Worm (Caenorhabditis elegans) whole organism, young adult: ENCODE measurements around the gene ogt-1.

Source experiments
- B0019.2 ChIP-seq: fragments of 200-800 bp; sonication (Bioruptor generic); conservative IDR thresholded peaks from 2 replicates; pipeline ENCODE4 v1.3.6; 2022; ENCODE audit warnings: missing genetic modification reagents, missing genetic modification characterization, missing compliant biosample characterization
- B0336.3 ChIP-seq: fragments of 200-800 bp; sonication (Bioruptor generic); IDR thresholded peaks from 2 replicates; pipeline ENCODE4 v1.3.6; 2022; ENCODE audit warnings: missing genetic modification characterization, missing compliant biosample characterization
- D2030.7 ChIP-seq: fragments of 200-800 bp; sonication (Bioruptor generic); IDR thresholded peaks from 2 replicates; pipeline ENCODE4 v1.3.6; 2022; ENCODE audit warnings: missing genetic modification reagents, missing genetic modification characterization, missing compliant biosample characterization
- F23B12.7 ChIP-seq: sonication (generic microtip); optimal IDR thresholded peaks from 2 replicates; lab custom pipeline; 2017; ENCODE audit warnings: missing genetic modification characterization, mild to moderate bottlenecking, missing compliant biosample characterization, antibody characterized with exemption, moderate library complexity; ENCODE audit not compliant: insufficient read depth
- F33H1.4 ChIP-seq: fragments of 200-800 bp; sonication (Bioruptor generic); IDR thresholded peaks from 2 replicates; pipeline ENCODE4 v1.3.6; 2022; ENCODE audit warnings: missing genetic modification reagents, missing genetic modification characterization, missing compliant biosample characterization
- F39B2.1 ChIP-seq: fragments of 200-800 bp; sonication (Bioruptor generic); IDR thresholded peaks from 2 replicates; pipeline ENCODE4 v1.3.6; 2022; ENCODE audit warnings: missing genetic modification reagents, missing genetic modification characterization, missing compliant biosample characterization
- K12H6.12 ChIP-seq: fragments of 200-800 bp; sonication (Bioruptor generic); optimal IDR thresholded peaks from 2 replicates; lab custom pipeline; 2018; ENCODE audit warnings: mild to moderate bottlenecking, missing genetic modification characterization, missing compliant biosample characterization
- Y79H2A.3 ChIP-seq: fragments of 200-800 bp; sonication (Bioruptor generic); conservative IDR thresholded peaks from 2 replicates; pipeline ENCODE4 v1.3.6; 2022; ENCODE audit warnings: missing genetic modification reagents, missing genetic modification characterization, missing compliant biosample characterization
- aptf-2 ChIP-seq: fragments of 200-800 bp; sonication (Bioruptor generic); conservative IDR thresholded peaks from 2 replicates; pipeline ENCODE4 v1.3.6; 2022; ENCODE audit warnings: missing genetic modification reagents, missing genetic modification characterization, missing compliant biosample characterization
- athp-1 ChIP-seq: sonication (generic microtip); optimal IDR thresholded peaks from 2 replicates; lab custom pipeline; 2017; ENCODE audit warnings: mild to moderate bottlenecking, missing genetic modification characterization, missing compliant biosample characterization
- attf-6 ChIP-seq: fragments of 200-800 bp; sonication (Bioruptor generic); IDR thresholded peaks from 2 replicates; pipeline ENCODE4 v1.3.6; 2022; ENCODE audit warnings: missing genetic modification reagents, missing genetic modification characterization, missing compliant biosample characterization
- cebp-1 ChIP-seq, 2 experiments: fragments of 200-800 bp in 1 of 2; sonication (Bioruptor generic) in 1 of 2; sonication (generic microtip) in 1 of 2; IDR thresholded peaks in 1 of 2; optimal IDR thresholded peaks in 1 of 2; 2 replicates each; pipeline versions ENCODE4 v1.3.6 to Lab custom; 2017 to 2022; ENCODE audit warnings: missing compliant biosample characterization in 2 of 2, missing genetic modification characterization in 2 of 2, mild to moderate bottlenecking in 1 of 2, missing genetic modification reagents in 1 of 2, moderate library complexity in 1 of 2
- ceh-27 ChIP-seq: fragments of 200-800 bp; sonication (Bioruptor generic); optimal IDR thresholded peaks from 2 replicates; lab custom pipeline; 2018; ENCODE audit warnings: mild to moderate bottlenecking, missing genetic modification characterization, moderate library complexity, missing compliant biosample characterization
- ceh-58 ChIP-seq: fragments of 200-800 bp; sonication (Bioruptor generic); IDR thresholded peaks from 2 replicates; pipeline ENCODE4 v1.3.6; 2022; ENCODE audit warnings: missing genetic modification characterization, missing compliant biosample characterization
- ceh-79 ChIP-seq: sonication (generic microtip); optimal IDR thresholded peaks from 2 replicates; lab custom pipeline; 2017; ENCODE audit warnings: mild to moderate bottlenecking, missing genetic modification characterization, missing compliant biosample characterization
- ceh-91 ChIP-seq: fragments of 200-800 bp; sonication (Bioruptor generic); IDR thresholded peaks from 2 replicates; pipeline ENCODE4 v1.3.6; 2022; ENCODE audit warnings: missing genetic modification reagents, missing genetic modification characterization, missing compliant biosample characterization
- die-1 ChIP-seq: sonication (generic microtip); optimal IDR thresholded peaks from 2 replicates; lab custom pipeline; 2016; ENCODE audit warnings: missing genotype, mild to moderate bottlenecking, missing genetic modification characterization, missing compliant biosample characterization
- dpff-1 ChIP-seq: sonication (generic microtip); optimal IDR thresholded peaks from 2 replicates; lab custom pipeline; 2017; ENCODE audit warnings: mild to moderate bottlenecking, missing genetic modification characterization, missing compliant biosample characterization
- dpl-1 ChIP-seq: fragments of 150-350 bp; optimal IDR thresholded peaks from 2 replicates; lab custom pipeline; 2014; ENCODE audit warnings: missing biosample characterization, missing genetic modification reagents, missing genetic modification characterization
- egl-18 ChIP-seq: fragments of 200-800 bp; sonication (Bioruptor generic); IDR thresholded peaks from 2 replicates; pipeline ENCODE4 v1.3.6; 2022; ENCODE audit warnings: missing genetic modification reagents, missing genetic modification characterization, missing compliant biosample characterization
- egrh-3 ChIP-seq: fragments of 200-800 bp; sonication (Bioruptor generic); IDR thresholded peaks from 2 replicates; pipeline ENCODE4 v1.3.6; 2022; ENCODE audit warnings: missing genetic modification reagents, missing genetic modification characterization, missing compliant biosample characterization
- ets-4 ChIP-seq: fragments of 200-800 bp; sonication (Bioruptor generic); optimal IDR thresholded peaks from 2 replicates; lab custom pipeline; 2018; ENCODE audit warnings: mild to moderate bottlenecking, missing genetic modification characterization, missing compliant biosample characterization
- hmg-1.2 ChIP-seq: fragments of 200-800 bp; sonication (Bioruptor generic); IDR thresholded peaks from 2 replicates; pipeline ENCODE4 v1.3.6; 2022; ENCODE audit warnings: missing genetic modification reagents, missing genetic modification characterization, missing compliant biosample characterization
- hrde-1 ChIP-seq: sonication (generic microtip); optimal IDR thresholded peaks from 2 replicates; lab custom pipeline; 2016; ENCODE audit warnings: missing genetic modification characterization, mild to moderate bottlenecking, missing compliant biosample characterization, moderate library complexity, missing genotype, missing genetic modification reagents, borderline replicate concordance
- lin-26 ChIP-seq: fragments of 200-800 bp; sonication (Bioruptor generic); IDR thresholded peaks from 2 replicates; pipeline ENCODE4 v1.3.6; 2022; ENCODE audit warnings: missing genetic modification reagents, missing genetic modification characterization, missing compliant biosample characterization
- lin-35 ChIP-seq, 3 experiments: fragments of 150-350 bp in 2 of 3; sonication (generic microtip) in 1 of 3; optimal IDR thresholded peaks; 2 replicates each; lab custom pipeline; 2014 to 2018; ENCODE audit warnings: missing biosample characterization in 3 of 3, missing genetic modification characterization in 3 of 3, missing genetic modification reagents in 3 of 3
- lsl-1 ChIP-seq: fragments of 200-800 bp; sonication (Bioruptor generic); optimal IDR thresholded peaks from 2 replicates; lab custom pipeline; 2018; ENCODE audit warnings: mild to moderate bottlenecking, missing genetic modification characterization, moderate library complexity, missing compliant biosample characterization
- madf-3 ChIP-seq: fragments of 200-800 bp; sonication (Bioruptor generic); IDR thresholded peaks from 2 replicates; pipeline ENCODE4 v1.3.6; 2022; ENCODE audit warnings: missing genetic modification reagents, missing genetic modification characterization, missing compliant biosample characterization
- madf-6 ChIP-seq: fragments of 200-800 bp; sonication (Bioruptor generic); IDR thresholded peaks from 2 replicates; pipeline ENCODE4 v1.3.6; 2022; ENCODE audit warnings: missing genetic modification reagents, missing genetic modification characterization, missing compliant biosample characterization
- nfya-2 ChIP-seq: fragments of 200-800 bp; sonication (Bioruptor generic); IDR thresholded peaks from 2 replicates; pipeline ENCODE4 v1.3.6; 2022; ENCODE audit warnings: missing genetic modification reagents, missing genetic modification characterization, missing compliant biosample characterization
- nhr-179 ChIP-seq: sonication (generic microtip); optimal IDR thresholded peaks from 2 replicates; lab custom pipeline; 2016; ENCODE audit warnings: mild to moderate bottlenecking, missing genetic modification characterization, missing compliant biosample characterization
- pbrm-1 ChIP-seq: fragments of 200-800 bp; sonication (Bioruptor generic); IDR thresholded peaks from 2 replicates; pipeline ENCODE4 v1.3.6; 2022; ENCODE audit warnings: missing genetic modification reagents, missing genetic modification characterization, missing compliant biosample characterization
- sdz-38 ChIP-seq: sonication (generic microtip); optimal IDR thresholded peaks from 2 replicates; lab custom pipeline; 2016; ENCODE audit warnings: missing genotype, missing genetic modification characterization, missing compliant biosample characterization
- sea-2 ChIP-seq: fragments of 200-800 bp; sonication (Bioruptor generic); IDR thresholded peaks from 2 replicates; pipeline ENCODE4 v1.3.6; 2022; ENCODE audit warnings: missing genetic modification characterization, missing compliant biosample characterization
- snpc-1.1 ChIP-seq: sonication (generic microtip); optimal IDR thresholded peaks from 2 replicates; lab custom pipeline; 2017; ENCODE audit warnings: missing genetic modification characterization, mild to moderate bottlenecking, missing compliant biosample characterization, antibody characterized with exemption, moderate library complexity, missing genotype, missing genetic modification reagents; ENCODE audit not compliant: insufficient read depth
- snpc-3.4 ChIP-seq: sonication (generic microtip); optimal IDR thresholded peaks from 2 replicates; lab custom pipeline; 2017; ENCODE audit warnings: missing genetic modification characterization, mild to moderate bottlenecking, missing compliant biosample characterization, antibody characterized with exemption, moderate library complexity, missing genotype, missing genetic modification reagents
- snpc-4 ChIP-seq, 5 experiments: fragments of 150-350 bp in 1 of 5; sonication (generic microtip) in 4 of 5; optimal IDR thresholded peaks; 2 replicates each; lab custom pipeline; 2014 to 2018; ENCODE audit warnings: missing genetic modification characterization in 5 of 5, missing biosample characterization in 3 of 5, antibody characterized with exemption in 2 of 5, mild to moderate bottlenecking in 2 of 5, missing compliant biosample characterization in 2 of 5, missing genotype in 2 of 5, moderate library complexity in 2 of 5, missing genetic modification reagents in 1 of 5
- tbp1 ChIP-seq: fragments of 200-800 bp; sonication (Bioruptor generic); optimal IDR thresholded peaks from 2 replicates; lab custom pipeline; 2018; ENCODE audit warnings: mild to moderate bottlenecking, missing genetic modification characterization, missing compliant biosample characterization
- tlf-1 ChIP-seq: fragments of 200-800 bp; sonication (Bioruptor generic); optimal IDR thresholded peaks from 2 replicates; lab custom pipeline; 2018; ENCODE audit warnings: mild to moderate bottlenecking, missing genetic modification characterization, missing compliant biosample characterization
- xnd-1 ChIP-seq: sonication (generic microtip); optimal IDR thresholded peaks from 2 replicates; lab custom pipeline; 2016; ENCODE audit warnings: missing genotype, missing genetic modification reagents, missing genetic modification characterization, missing compliant biosample characterization
- zfh-2 ChIP-seq: fragments of 200-800 bp; sonication (Bioruptor generic); conservative IDR thresholded peaks from 2 replicates; pipeline ENCODE4 v1.3.6; 2022; ENCODE audit warnings: missing genetic modification reagents, missing genetic modification characterization, missing compliant biosample characterization
- ztf-25 ChIP-seq: fragments of 200-800 bp; sonication (Bioruptor generic); IDR thresholded peaks from 2 replicates; pipeline ENCODE4 v1.3.6; 2022; ENCODE audit warnings: missing genetic modification reagents, missing genetic modification characterization, missing compliant biosample characterization
- ztf-26 ChIP-seq: sonication (generic microtip); optimal IDR thresholded peaks from 2 replicates; lab custom pipeline; 2017; ENCODE audit warnings: missing genetic modification characterization, missing compliant biosample characterization

ogt-1 gene

ce11 chrIII:7179538-7180301, 26.1 kb upstream of the ogt-1 start, which contains the start of the genes rps-14 and rpl-36 (continued):
- TF ChIP-seq snpc-4 (GFP tag; optimal IDR thresholded peaks at IDR 0.05; lab: Kevin White, UChicago) (no peak), snpc-4 (tag; optimal IDR thresholded peaks at IDR 0.05; lab: Kevin White, UChicago) (peak; percentile 47 to 73 (median 57)), hmg-1.2 (GFP tag; lab: Robert Waterston, UW) (peak; percentile 87), egl-18 (GFP tag; lab: Robert Waterston, UW) (no peak), lin-35 (GFP tag; optimal IDR thresholded peaks at IDR 0.05; lab: Kevin White, UChicago) (peak in 1 of 3 experiments; percentile 86), B0019.2 (GFP tag; lab: Robert Waterston, UW) (no peak), ceh-58 (GFP tag; lab: Robert Waterston, UW) (no peak), lsl-1 (GFP tag; lab: Kevin White, UChicago) (peak; percentile 13), madf-3 (GFP tag; lab: Robert Waterston, UW) (peak; percentile 88)

- no peak for TF ChIP-seq aptf-2 (GFP tag; lab: Robert Waterston, UW)
- TF ChIP-seq snpc-3.4 (tag; lab: Kevin White, UChicago) = peak; percentile 3
- TF ChIP-seq madf-6 (GFP tag; lab: Robert Waterston, UW) = peak; percentile 72
- no peak for TF ChIP-seq dpl-1 (GFP tag; lab: Kevin White, UChicago)
- TF ChIP-seq F33H1.4 = peak; percentile 49
- TF ChIP-seq ceh-27 = no peak
- peak; percentile 56; the same call in 1 of the 2 replicates for TF ChIP-seq attf-6
- no peak for TF ChIP-seq F23B12.7 (tag; lab: Kevin White, UChicago)
- TF ChIP-seq die-1 (tag; lab: Kevin White, UChicago) = peak; percentile 3
- peak; percentile 51; the same call in 1 of the 2 replicates for TF ChIP-seq pbrm-1 (GFP tag; lab: Robert Waterston, UW)
- no peak for TF ChIP-seq sdz-38 (tag; lab: Kevin White, UChicago)
- TF ChIP-seq nfya-2 (GFP tag; lab: Robert Waterston, UW) = 0 out of 2 replicates have a peak, but pooled peaks have one; percentile 54
- TF ChIP-seq hrde-1 (tag; lab: Kevin White, UChicago) = no peak
- TF ChIP-seq tlf-1 (GFP tag; lab: Kevin White, UChicago) = peak; percentile 66
- TF ChIP-seq nhr-179 (tag; lab: Kevin White, UChicago) = no peak
- no peak for TF ChIP-seq dpff-1 (tag; lab: Kevin White, UChicago)
- TF ChIP-seq zfh-2 = no peak
- TF ChIP-seq ceh-79 = no peak
- TF ChIP-seq ztf-26 (tag; lab: Kevin White, UChicago) = no peak
- TF ChIP-seq K12H6.12 (tag; lab: Kevin White, UChicago) = no peak
- peak; percentile 71 for TF ChIP-seq athp-1 (tag; lab: Kevin White, UChicago)
- no peak for TF ChIP-seq ets-4 (GFP tag; lab: Kevin White, UChicago)
- TF ChIP-seq tbp1 (GFP tag; lab: Kevin White, UChicago) = peak; percentile 35
- TF ChIP-seq ceh-91 = no peak
- peak; percentile 82 for TF ChIP-seq B0336.3
- TF ChIP-seq cebp-1 (GFP tag; IDR thresholded peaks at IDR 0.05; lab: Robert Waterston, UW) = no peak
- peak; percentile 54 for TF ChIP-seq cebp-1 (tag; optimal IDR thresholded peaks at IDR 0.05; lab: Kevin White, UChicago)
- peak; percentile 59; the same call in 1 of the 2 replicates for TF ChIP-seq F39B2.1 (GFP tag; lab: Robert Waterston, UW)
- TF ChIP-seq egrh-3 (GFP tag; lab: Robert Waterston, UW) = no peak
- peak; percentile 78 for TF ChIP-seq lin-26
- peak; percentile 46; the same call in 1 of the 2 replicates for TF ChIP-seq madf-3 (GFP tag; lab: Robert Waterston, UW)
- TF ChIP-seq snpc-1.1 = no peak
- TF ChIP-seq D2030.7 (GFP tag; lab: Robert Waterston, UW) = 0 out of 2 replicates have a peak, but pooled peaks have one; percentile 36
- TF ChIP-seq Y79H2A.3 (GFP tag; lab: Robert Waterston, UW) = no peak
- TF ChIP-seq xnd-1 (tag; lab: Kevin White, UChicago) = no peak
- no peak for TF ChIP-seq sea-2 (GFP tag; lab: Robert Waterston, UW)
- TF ChIP-seq ztf-25 (GFP tag; lab: Robert Waterston, UW) = no peak
These were observed 24.9 kb upstream of the ogt-1 start for ce11 chrIII:7178497-7178896.
